Worm (Caenorhabditis elegans) whole organism, mixed stage, embryonic: ENCODE data around the gene pha-1.

Experiments used
- M03D4.4 ChIP-seq: sonication (generic microtip); optimal IDR thresholded peaks from 2 replicates; lab custom pipeline; 2017; ENCODE audit warnings: mild to moderate bottlenecking, missing genetic modification characterization, missing compliant biosample characterization
- bed-3 ChIP-seq: fragments of 200-800 bp; sonication (Bioruptor generic); optimal IDR thresholded peaks from 3 replicates; lab custom pipeline; 2018; ENCODE audit warnings: mild to moderate bottlenecking, missing genetic modification characterization, moderate library complexity, missing compliant biosample characterization
- blmp-1 ChIP-seq: fragments of 150-350 bp; optimal IDR thresholded peaks from 2 replicates; lab custom pipeline; 2014; ENCODE audit warnings: missing biosample characterization, missing genetic modification characterization
- ceh-39 ChIP-seq: fragments of 150-350 bp; optimal IDR thresholded peaks from 2 replicates; lab custom pipeline; 2014; ENCODE audit warnings: missing biosample characterization, missing genetic modification characterization
- ceh-43 ChIP-seq: fragments of 200-800 bp; sonication (Bioruptor generic); optimal IDR thresholded peaks from 2 replicates; lab custom pipeline; 2018; ENCODE audit warnings: mild to moderate bottlenecking, missing genetic modification characterization, moderate library complexity, missing compliant biosample characterization
- ceh-83 ChIP-seq: fragments of 200-800 bp; sonication (Bioruptor generic); optimal IDR thresholded peaks from 2 replicates; lab custom pipeline; 2018; ENCODE audit warnings: mild to moderate bottlenecking, missing genetic modification characterization, missing compliant biosample characterization
- ces-1 ChIP-seq: fragments of 150-350 bp; optimal IDR thresholded peaks from 2 replicates; lab custom pipeline; 2014; ENCODE audit warnings: missing biosample characterization, missing genetic modification reagents, missing genetic modification characterization
- cnd-1 ChIP-seq: fragments of 200-800 bp; sonication (Bioruptor generic); optimal IDR thresholded peaks from 2 replicates; lab custom pipeline; 2018; ENCODE audit warnings: mild to moderate bottlenecking, missing genetic modification characterization, missing compliant biosample characterization
- drap-1 ChIP-seq: fragments of 200-800 bp; sonication (Bioruptor generic); optimal IDR thresholded peaks from 3 replicates; lab custom pipeline; 2018; ENCODE audit warnings: mild to moderate bottlenecking, missing genetic modification characterization, missing compliant biosample characterization
- elt-1 ChIP-seq: sonication (generic microtip); optimal IDR thresholded peaks from 2 replicates; lab custom pipeline; 2017; ENCODE audit warnings: missing genetic modification characterization, mild to moderate bottlenecking, missing compliant biosample characterization, antibody characterized with exemption, moderate library complexity, borderline replicate concordance; ENCODE audit not compliant: insufficient read depth
- elt-3 ChIP-seq: fragments of 150-350 bp; optimal IDR thresholded peaks from 2 replicates; lab custom pipeline; 2014; ENCODE audit warnings: missing biosample characterization, missing genetic modification characterization
- flh-1 ChIP-seq: fragments of 200-800 bp; sonication (Bioruptor generic); optimal IDR thresholded peaks from 2 replicates; lab custom pipeline; 2018; ENCODE audit warnings: mild to moderate bottlenecking, missing genetic modification characterization, moderate library complexity, missing compliant biosample characterization
- ham-2 ChIP-seq: fragments of 200-800 bp; sonication (Bioruptor generic); optimal IDR thresholded peaks from 2 replicates; lab custom pipeline; 2018; ENCODE audit warnings: mild to moderate bottlenecking, missing genetic modification characterization, missing compliant biosample characterization
- hlh-1 ChIP-seq: fragments of 150-350 bp; optimal IDR thresholded peaks from 2 replicates; lab custom pipeline; 2014; ENCODE audit warnings: missing biosample characterization, missing genetic modification reagents, missing genetic modification characterization
- lin-13 ChIP-seq: fragments of 150-350 bp; optimal IDR thresholded peaks from 2 replicates; lab custom pipeline; 2014; ENCODE audit warnings: missing biosample characterization, missing genetic modification characterization
- lin-32 ChIP-seq: fragments of 200-800 bp; sonication (Bioruptor generic); optimal IDR thresholded peaks from 2 replicates; lab custom pipeline; 2018; ENCODE audit warnings: mild to moderate bottlenecking, missing genetic modification characterization, missing compliant biosample characterization
- lsy-2 ChIP-seq: fragments of 150-350 bp; optimal IDR thresholded peaks from 2 replicates; lab custom pipeline; 2014; ENCODE audit warnings: missing biosample characterization, missing genetic modification characterization
- mab-5 ChIP-seq: fragments of 150-350 bp; optimal IDR thresholded peaks from 2 replicates; lab custom pipeline; 2014; ENCODE audit warnings: missing biosample characterization, missing genetic modification characterization
- mep-1 ChIP-seq: fragments of 150-350 bp; optimal IDR thresholded peaks from 2 replicates; lab custom pipeline; 2017; ENCODE audit warnings: missing biosample characterization, missing genetic modification reagents, missing genetic modification characterization, inconsistent platforms
- mls-2 ChIP-seq: sonication (generic microtip); optimal IDR thresholded peaks from 2 replicates; lab custom pipeline; 2016; ENCODE audit warnings: mild to moderate bottlenecking, missing genetic modification characterization, moderate library complexity, missing compliant biosample characterization
- nhr-12 ChIP-seq: fragments of 150-350 bp; optimal IDR thresholded peaks from 2 replicates; lab custom pipeline; 2014; ENCODE audit warnings: missing biosample characterization, missing genetic modification characterization
- nhr-2 ChIP-seq: fragments of 150-350 bp; optimal IDR thresholded peaks from 2 replicates; lab custom pipeline; 2014; ENCODE audit warnings: missing biosample characterization, missing genetic modification characterization
- nhr-237 ChIP-seq: fragments of 150-350 bp; optimal IDR thresholded peaks from 2 replicates; lab custom pipeline; 2014; ENCODE audit warnings: missing biosample characterization, missing genetic modification characterization
- nhr-28 ChIP-seq: fragments of 150-350 bp; optimal IDR thresholded peaks from 2 replicates; lab custom pipeline; 2014; ENCODE audit warnings: missing biosample characterization, missing genetic modification characterization
- nhr-76 ChIP-seq: sonication (generic microtip); optimal IDR thresholded peaks from 2 replicates; lab custom pipeline; 2017; ENCODE audit warnings: missing biosample characterization, missing genetic modification characterization
- pha-4 ChIP-seq: fragments of 150-350 bp; optimal IDR thresholded peaks from 2 replicates; lab custom pipeline; 2018; ENCODE audit warnings: missing biosample characterization, missing genetic modification reagents, missing genetic modification characterization
- sem-2 ChIP-seq: fragments of 200-800 bp; sonication (Bioruptor generic); optimal IDR thresholded peaks from 2 replicates; lab custom pipeline; 2018; ENCODE audit warnings: mild to moderate bottlenecking, missing genetic modification characterization, missing compliant biosample characterization
- snpc-4 ChIP-seq: fragments of 150-350 bp; optimal IDR thresholded peaks from 2 replicates; lab custom pipeline; 2014; ENCODE audit warnings: missing biosample characterization, missing genetic modification characterization
- sptf-1 ChIP-seq: sonication (generic microtip); optimal IDR thresholded peaks from 2 replicates; lab custom pipeline; 2017; ENCODE audit warnings: mild to moderate bottlenecking, missing genetic modification characterization, moderate library complexity, missing compliant biosample characterization
- tbx-8 ChIP-seq: fragments of 200-800 bp; sonication (Bioruptor generic); optimal IDR thresholded peaks from 2 replicates; lab custom pipeline; 2018; ENCODE audit warnings: mild to moderate bottlenecking, missing genetic modification characterization, moderate library complexity, missing compliant biosample characterization
- unc-120 ChIP-seq: sonication (generic microtip); optimal IDR thresholded peaks from 2 replicates; lab custom pipeline; 2017; ENCODE audit warnings: missing genetic modification characterization, missing compliant biosample characterization; ENCODE audit not compliant: poor library complexity, severe bottlenecking
- unc-39 ChIP-seq: fragments of 150-350 bp; optimal IDR thresholded peaks from 2 replicates; lab custom pipeline; 2014; ENCODE audit warnings: missing biosample characterization, missing genetic modification characterization
- unc-62 ChIP-seq: fragments of 150-350 bp; optimal IDR thresholded peaks from 2 replicates; lab custom pipeline; 2014; ENCODE audit warnings: missing biosample characterization, missing genetic modification reagents, missing genetic modification characterization
- zip-8 ChIP-seq: fragments of 150-350 bp; optimal IDR thresholded peaks from 2 replicates; lab custom pipeline; 2014; ENCODE audit warnings: missing biosample characterization, missing genetic modification characterization
- ztf-11 ChIP-seq: fragments of 150-350 bp; optimal IDR thresholded peaks from 2 replicates; lab custom pipeline; 2014; ENCODE audit warnings: missing biosample characterization, missing genetic modification characterization

The pha-1 gene

DNA sequence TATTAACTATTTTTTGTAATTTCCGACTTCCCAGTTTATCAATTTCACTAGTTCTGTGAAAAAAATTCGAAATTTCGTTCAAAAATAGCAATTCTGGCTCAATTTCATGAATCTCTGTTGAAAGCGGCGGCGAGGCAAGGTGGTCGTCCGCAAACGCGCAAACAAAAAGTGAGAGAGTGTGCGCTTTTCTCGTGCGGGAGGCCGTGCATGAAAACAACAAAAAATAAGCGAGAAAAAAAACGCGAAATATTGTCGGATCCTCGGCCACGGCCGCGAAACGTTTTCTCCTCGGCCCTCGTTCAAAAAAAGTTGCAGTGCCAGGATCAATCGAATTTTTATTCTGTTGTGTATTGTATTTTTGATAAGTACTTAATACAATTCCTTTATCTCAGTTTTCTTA, 18.9 kb upstream of the pha-1 start:
- TF ChIP-seq drap-1 = no peak
- peak; percentile 6 for TF ChIP-seq cnd-1 (tag; lab: Kevin White, UChicago)
- TF ChIP-seq sptf-1 = no peak
- TF ChIP-seq M03D4.4 (tag; lab: Kevin White, UChicago) = no peak
- no peak for TF ChIP-seq ceh-43
- no peak for TF ChIP-seq bed-3
- TF ChIP-seq ces-1 = no peak
- TF ChIP-seq unc-39 (tag; lab: Kevin White, UChicago) = no peak
- TF ChIP-seq nhr-12 = no peak

DNA sequence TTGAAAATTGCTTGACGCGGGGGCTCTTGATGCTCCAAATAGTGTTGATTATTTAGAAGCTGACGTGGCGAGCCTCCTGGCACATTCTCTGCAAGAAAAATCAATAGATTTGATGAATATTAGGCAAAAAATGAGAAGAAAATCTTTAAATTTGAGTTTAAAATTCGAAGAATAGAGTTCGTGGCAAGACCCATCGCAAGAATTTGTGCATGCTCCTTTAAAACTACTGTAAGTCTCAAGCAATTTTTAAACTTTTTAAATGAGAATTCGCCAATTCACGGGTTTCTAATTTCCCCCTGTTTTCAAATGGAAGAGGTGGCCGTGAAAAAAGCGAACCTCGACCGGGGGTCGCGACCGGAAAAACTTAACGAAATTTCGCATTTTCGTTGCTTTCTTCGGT, 17.7 kb upstream of the pha-1 start:
- TF ChIP-seq ces-1 (no peak), nhr-76 (tag; lab: Kevin White, UChicago) (no peak), sptf-1 (no peak), drap-1 (no peak), hlh-1 (tag; lab: Kevin White, UChicago) (no peak), mep-1 (tag; lab: Kevin White, UChicago) (no peak), nhr-12 (no peak), unc-62 (no peak), lsy-2 (tag; lab: Kevin White, UChicago) (no peak), zip-8 (tag; lab: Kevin White, UChicago) (no peak), cnd-1 (tag; lab: Kevin White, UChicago) (no peak), blmp-1 (tag; lab: Kevin White, UChicago) (no peak), unc-120 (tag; lab: Kevin White, UChicago) (no peak), mls-2 (no peak), flh-1 (no peak), lin-13 (tag; lab: Kevin White, UChicago) (no peak), ztf-11 (no peak)

DNA sequence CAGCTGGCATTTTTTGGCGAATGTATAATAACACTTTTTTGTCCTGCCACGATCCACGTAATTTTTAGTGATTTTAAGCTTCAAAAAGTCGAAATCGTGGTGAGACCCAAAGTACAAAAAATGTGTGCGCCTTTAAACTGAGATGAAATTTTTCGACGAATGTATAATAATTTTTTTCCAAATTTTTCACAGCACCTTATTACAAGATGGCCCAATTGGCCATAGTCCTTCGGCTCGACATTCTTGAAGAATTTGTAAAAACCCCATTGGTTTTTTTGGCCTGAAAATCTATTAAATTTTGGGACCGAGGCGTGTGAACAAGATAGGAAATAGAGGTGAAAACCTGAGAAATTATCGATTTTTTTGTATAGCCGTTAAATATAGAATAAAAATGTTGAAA, 15.6 kb upstream of the pha-1 start:
- no peak for TF ChIP-seq nhr-237 (tag; lab: Kevin White, UChicago)
- no peak for TF ChIP-seq mep-1 (tag; lab: Kevin White, UChicago)
- TF ChIP-seq ham-2 = no peak
- TF ChIP-seq mab-5 (tag; lab: Kevin White, UChicago) = no peak
- no peak for TF ChIP-seq ces-1
- TF ChIP-seq flh-1 = no peak
- no peak for TF ChIP-seq mls-2
- no peak for TF ChIP-seq sem-2 (GFP tag; lab: Kevin White, UChicago)
- no peak for TF ChIP-seq nhr-2 (tag; lab: Kevin White, UChicago)
- no peak for TF ChIP-seq bed-3
- no peak for TF ChIP-seq lsy-2 (tag; lab: Kevin White, UChicago)
- TF ChIP-seq unc-62 = no peak
- no peak for TF ChIP-seq M03D4.4 (tag; lab: Kevin White, UChicago)
- no peak for TF ChIP-seq nhr-12
- no peak for TF ChIP-seq drap-1
- TF ChIP-seq nhr-28 = no peak
- no peak for TF ChIP-seq snpc-4 (tag; lab: Kevin White, UChicago)

ce11 chrIII:11119176-11119853, 12.3 kb upstream of the pha-1 start, which contains the start of the genes sup-35 and Y48A6C.4:
Gene sup-35, minus strand, starts transcription at chrIII:11119226.
Gene Y48A6C.4, plus strand, starts transcription at chrIII:11119803.
- no peak for TF ChIP-seq unc-39 (tag; lab: Kevin White, UChicago)
- TF ChIP-seq ces-1 = peak; percentile 90
- TF ChIP-seq tbx-8 (GFP tag; lab: Kevin White, UChicago) = peak; percentile 35
- no peak for TF ChIP-seq unc-62
- TF ChIP-seq unc-120 (tag; lab: Kevin White, UChicago) = peak; percentile 59
- peak; percentile 40 for TF ChIP-seq drap-1
- peak; percentile 75 for TF ChIP-seq sptf-1
- no peak for TF ChIP-seq mab-5 (tag; lab: Kevin White, UChicago)
- peak; percentile 82 for TF ChIP-seq ceh-39 (tag; lab: Kevin White, UChicago)
- peak; percentile 38 for TF ChIP-seq lsy-2 (tag; lab: Kevin White, UChicago)
- TF ChIP-seq zip-8 (tag; lab: Kevin White, UChicago) = no peak
- peak; percentile 46 for TF ChIP-seq lin-13 (tag; lab: Kevin White, UChicago)
- peak; percentile 60 for TF ChIP-seq ceh-83 (GFP tag; lab: Kevin White, UChicago)
- peak; percentile 12 for TF ChIP-seq elt-3
- TF ChIP-seq lin-32 = peak; percentile 29
- no peak for TF ChIP-seq nhr-2 (tag; lab: Kevin White, UChicago)
- peak; percentile 87 for TF ChIP-seq nhr-237 (tag; lab: Kevin White, UChicago)
- TF ChIP-seq nhr-28 = no peak
- no peak for TF ChIP-seq flh-1
- TF ChIP-seq ceh-43 = peak; percentile 40
- TF ChIP-seq snpc-4 (tag; lab: Kevin White, UChicago) = no peak
- no peak for TF ChIP-seq pha-4
- TF ChIP-seq M03D4.4 (tag; lab: Kevin White, UChicago) = no peak
- TF ChIP-seq cnd-1 (tag; lab: Kevin White, UChicago) = peak; percentile 26
- TF ChIP-seq bed-3 = peak; percentile 39
- peak; percentile 89 for TF ChIP-seq mep-1 (tag; lab: Kevin White, UChicago)
- TF ChIP-seq blmp-1 (tag; lab: Kevin White, UChicago) = no peak
- peak; percentile 11 for TF ChIP-seq hlh-1 (tag; lab: Kevin White, UChicago)
- TF ChIP-seq nhr-76 (tag; lab: Kevin White, UChicago) = no peak
- TF ChIP-seq nhr-12 = no peak
- TF ChIP-seq ztf-11 = no peak
- no peak for TF ChIP-seq ham-2
- peak; percentile 66 for TF ChIP-seq mls-2
- no peak for TF ChIP-seq sem-2 (GFP tag; lab: Kevin White, UChicago)
- no peak for TF ChIP-seq elt-1 (tag; lab: Kevin White, UChicago)
